Worm (Caenorhabditis elegans): ENCODE measurements around the gene col-118.

- TF ChIP-seq unc-62 (GFP tag; optimal IDR thresholded peaks at IDR 0.05) (no peak), unc-39 (tag; optimal IDR thresholded peaks at IDR 0.05) (no peak), skn-1 (tag; optimal IDR thresholded peaks at IDR 0.05) (no peak)
These were observed 16.7 kb downstream of the col-118 start for ce11 chrIV:8864672-8865071.

All from whole organism, L3 larva.